Worm (Caenorhabditis elegans) whole organism, midembryonic: ENCODE data around the gene tsp-14.

Experiments
- T22C8.4 ChIP-seq: fragments of 200-800 bp; sonication (Bioruptor generic); IDR thresholded peaks from 2 replicates; pipeline ENCODE4 v1.3.6; 2022; ENCODE audit warnings: missing genetic modification characterization, missing compliant biosample characterization
- cog-1 ChIP-seq: sonication (generic microtip); optimal IDR thresholded peaks from 2 replicates; lab custom pipeline; 2016; ENCODE audit warnings: missing genetic modification characterization, missing compliant biosample characterization
- flt-1 ChIP-seq: fragments of 200-800 bp; sonication (Bioruptor generic); IDR thresholded peaks from 2 replicates; pipeline ENCODE4 v1.3.6; 2022; ENCODE audit warnings: missing genetic modification characterization, missing compliant biosample characterization
- klf-2 ChIP-seq: fragments of 200-800 bp; sonication (Bioruptor generic); conservative IDR thresholded peaks from 2 replicates; pipeline ENCODE4 v1.3.6; 2022; ENCODE audit warnings: missing genetic modification reagents, missing genetic modification characterization, missing compliant biosample characterization
- med-1 ChIP-seq: sonication (generic microtip); optimal IDR thresholded peaks from 2 replicates; lab custom pipeline; 2017; ENCODE audit warnings: missing genetic modification characterization, mild to moderate bottlenecking, missing compliant biosample characterization, antibody characterized with exemption, missing genetic modification reagents; ENCODE audit not compliant: insufficient read depth

DNA sequence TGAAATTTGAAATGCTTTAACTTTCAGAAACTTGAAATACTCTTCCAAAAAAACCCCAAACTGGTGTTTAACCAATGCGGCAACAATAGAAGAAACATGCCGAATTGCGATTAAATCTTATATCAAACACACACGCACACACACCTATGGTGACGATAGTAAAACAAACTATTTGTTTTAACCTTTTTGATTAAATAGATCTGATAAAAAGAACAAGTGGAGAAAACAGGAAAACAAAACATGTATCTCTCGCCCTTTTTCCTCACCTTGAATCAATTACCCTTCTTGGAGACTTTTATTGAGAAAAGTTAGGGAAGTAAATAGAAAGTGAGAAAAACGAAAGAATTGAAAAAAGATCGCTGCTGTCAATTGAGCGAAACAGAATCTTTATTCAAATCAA is 15.4 kb downstream of the tsp-14 start:
- TF ChIP-seq cog-1 (tag; lab: Kevin White, UChicago) = no peak
- no peak for TF ChIP-seq klf-2
- no peak for TF ChIP-seq med-1 (GFP tag; lab: Kevin White, UChicago)
- no peak for TF ChIP-seq flt-1 (GFP tag; lab: Robert Waterston, UW)
- TF ChIP-seq T22C8.4 (GFP tag; lab: Robert Waterston, UW) = no peak
